Worm (Caenorhabditis elegans) whole organism, L3 larva: ENCODE results near the gene sbt-1.

Experiments
- ZK546.5 ChIP-seq: sonication (generic microtip); optimal IDR thresholded peaks from 2 replicates; lab custom pipeline; 2017; ENCODE audit warnings: missing biosample characterization, missing genetic modification characterization
- aly-2 ChIP-seq: fragments of 150-350 bp; optimal IDR thresholded peaks from 2 replicates; lab custom pipeline; 2014; ENCODE audit warnings: missing biosample characterization, missing genetic modification characterization
- ama-1 ChIP-seq: fragments of 150-350 bp; optimal IDR thresholded peaks from 2 replicates; lab custom pipeline; 2018
- ceh-16 ChIP-seq: sonication (generic microtip); optimal IDR thresholded peaks from 2 replicates; lab custom pipeline; 2017; ENCODE audit warnings: missing biosample characterization, missing genetic modification characterization
- ceh-28 ChIP-seq: fragments of 150-350 bp; optimal IDR thresholded peaks from 2 replicates; lab custom pipeline; 2014; ENCODE audit warnings: missing biosample characterization, missing genetic modification reagents, missing genetic modification characterization
- ceh-82 ChIP-seq: fragments of 150-350 bp; optimal IDR thresholded peaks from 2 replicates; lab custom pipeline; 2014; ENCODE audit warnings: missing biosample characterization, missing genetic modification characterization
- daf-12 ChIP-seq: fragments of 150-350 bp; optimal IDR thresholded peaks from 2 replicates; lab custom pipeline; 2014; ENCODE audit warnings: missing biosample characterization, missing genetic modification reagents, missing genetic modification characterization
- egl-27 ChIP-seq: sonication (generic microtip); optimal IDR thresholded peaks from 4 replicates; lab custom pipeline; 2017; ENCODE audit warnings: missing biosample characterization, missing genetic modification reagents, missing genetic modification characterization
- egl-5 ChIP-seq: fragments of 150-350 bp; optimal IDR thresholded peaks from 2 replicates; lab custom pipeline; 2017; ENCODE audit warnings: missing biosample characterization, missing genetic modification reagents, missing genetic modification characterization, inconsistent platforms
- elt-2 ChIP-seq: sonication (generic microtip); optimal IDR thresholded peaks from 2 replicates; lab custom pipeline; 2016; ENCODE audit warnings: missing genetic modification reagents, mild to moderate bottlenecking, missing genetic modification characterization, missing compliant biosample characterization
- elt-3 ChIP-seq, 3 experiments: fragments of 150-350 bp in 1 of 3; sonication (generic microtip) in 2 of 3; optimal IDR thresholded peaks; 2 replicates in 2 of 3; 4 replicates in 1 of 3; lab custom pipeline; 2014 to 2017; ENCODE audit warnings: missing biosample characterization in 3 of 3, missing genetic modification characterization in 3 of 3
- eor-1 ChIP-seq, 2 experiments: fragments of 150-350 bp; optimal IDR thresholded peaks; 2 replicates each; lab custom pipeline; 2014 to 2018; ENCODE audit warnings: missing biosample characterization in 2 of 2, missing genetic modification characterization in 2 of 2
- fkh-10 ChIP-seq: sonication (generic microtip); optimal IDR thresholded peaks from 2 replicates; lab custom pipeline; 2017; ENCODE audit warnings: missing biosample characterization, missing genetic modification reagents, missing genetic modification characterization
- fkh-2 ChIP-seq: fragments of 150-350 bp; optimal IDR thresholded peaks from 2 replicates; lab custom pipeline; 2014; ENCODE audit warnings: missing biosample characterization, missing genetic modification reagents, missing genetic modification characterization
- fos-1 ChIP-seq: fragments of 150-350 bp; optimal IDR thresholded peaks from 2 replicates; lab custom pipeline; 2014; ENCODE audit warnings: missing biosample characterization, missing genetic modification characterization
- hmg-11 ChIP-seq: sonication (generic microtip); optimal IDR thresholded peaks from 2 replicates; lab custom pipeline; 2016; ENCODE audit warnings: missing genetic modification characterization, missing compliant biosample characterization
- jun-1 ChIP-seq: fragments of 150-350 bp; optimal IDR thresholded peaks from 2 replicates; lab custom pipeline; 2014; ENCODE audit warnings: missing biosample characterization, missing genetic modification reagents, missing genetic modification characterization
- lin-39 ChIP-seq: fragments of 150-350 bp; optimal IDR thresholded peaks from 2 replicates; lab custom pipeline; 2018; ENCODE audit warnings: missing biosample characterization, missing genetic modification reagents, missing genetic modification characterization
- lsy-12 ChIP-seq: sonication (generic microtip); optimal IDR thresholded peaks from 2 replicates; lab custom pipeline; 2016; ENCODE audit warnings: mild to moderate bottlenecking, missing genetic modification characterization, missing compliant biosample characterization
- mml-1 ChIP-seq: fragments of 150-350 bp; sonication (generic microtip); optimal IDR thresholded peaks from 3 replicates; lab custom pipeline; 2014; ENCODE audit warnings: missing biosample characterization, missing genetic modification characterization
- nfya-1 ChIP-seq: sonication (generic microtip); optimal IDR thresholded peaks from 2 replicates; lab custom pipeline; 2017; ENCODE audit warnings: missing genetic modification characterization, mild to moderate bottlenecking, missing compliant biosample characterization, antibody characterized with exemption, moderate library complexity; ENCODE audit not compliant: insufficient read depth
- nhr-23 ChIP-seq: fragments of 150-350 bp; optimal IDR thresholded peaks from 2 replicates; lab custom pipeline; 2014; ENCODE audit warnings: missing biosample characterization, missing genetic modification reagents, missing genetic modification characterization
- nhr-237 ChIP-seq: fragments of 150-350 bp; optimal IDR thresholded peaks from 2 replicates; lab custom pipeline; 2014; ENCODE audit warnings: missing biosample characterization, missing genetic modification characterization
- nhr-25 ChIP-seq: sonication (generic microtip); optimal IDR thresholded peaks from 2 replicates; lab custom pipeline; 2017; ENCODE audit warnings: missing biosample characterization, missing genetic modification characterization
- nhr-28 ChIP-seq: fragments of 150-350 bp; optimal IDR thresholded peaks from 2 replicates; lab custom pipeline; 2014; ENCODE audit warnings: missing biosample characterization, missing genetic modification characterization
- nhr-43 ChIP-seq: sonication (generic microtip); optimal IDR thresholded peaks from 2 replicates; lab custom pipeline; 2016; ENCODE audit warnings: mild to moderate bottlenecking, missing genetic modification characterization, missing compliant biosample characterization; ENCODE audit not compliant: poor library complexity, severe bottlenecking
- nhr-67 ChIP-seq: fragments of 150-350 bp; optimal IDR thresholded peaks from 2 replicates; lab custom pipeline; 2014; ENCODE audit warnings: missing biosample characterization, missing genetic modification characterization
- nhr-76 ChIP-seq: fragments of 150-350 bp; sonication (generic microtip); optimal IDR thresholded peaks from 5 replicates; lab custom pipeline; 2014; ENCODE audit warnings: missing biosample characterization, missing genetic modification characterization
- nhr-77 ChIP-seq: fragments of 150-350 bp; optimal IDR thresholded peaks from 2 replicates; lab custom pipeline; 2014; ENCODE audit warnings: missing biosample characterization, missing genetic modification characterization
- pha-4 ChIP-seq: fragments of 150-350 bp; optimal IDR thresholded peaks from 2 replicates; lab custom pipeline; 2014; ENCODE audit warnings: missing biosample characterization, missing genetic modification reagents, missing genetic modification characterization
- pqm-1 ChIP-seq: fragments of 150-350 bp; optimal IDR thresholded peaks from 2 replicates; lab custom pipeline; 2017; ENCODE audit warnings: missing biosample characterization, missing genetic modification characterization, inconsistent platforms
- sea-2 ChIP-seq: fragments of 150-350 bp; sonication (generic microtip); optimal IDR thresholded peaks from 4 replicates; lab custom pipeline; 2014; ENCODE audit warnings: missing biosample characterization, missing genetic modification reagents, missing genetic modification characterization
- skn-1 ChIP-seq: fragments of 150-350 bp; optimal IDR thresholded peaks from 2 replicates; lab custom pipeline; 2014; ENCODE audit warnings: missing biosample characterization, missing genetic modification characterization
- snpc-4 ChIP-seq: fragments of 150-350 bp; optimal IDR thresholded peaks from 2 replicates; lab custom pipeline; 2014; ENCODE audit warnings: missing biosample characterization, missing genetic modification characterization
- unc-62 ChIP-seq: fragments of 150-350 bp; sonication (generic microtip); optimal IDR thresholded peaks from 4 replicates; lab custom pipeline; 2014; ENCODE audit warnings: missing biosample characterization, missing genetic modification reagents, missing genetic modification characterization
- zag-1 ChIP-seq: fragments of 150-350 bp; optimal IDR thresholded peaks from 2 replicates; lab custom pipeline; 2014; ENCODE audit warnings: missing biosample characterization, missing genetic modification characterization
- ztf-11 ChIP-seq: fragments of 150-350 bp; optimal IDR thresholded peaks from 2 replicates; lab custom pipeline; 2014; ENCODE audit warnings: missing biosample characterization, missing genetic modification characterization
- ztf-4 ChIP-seq: fragments of 150-350 bp; optimal IDR thresholded peaks from 2 replicates; lab custom pipeline; 2014; ENCODE audit warnings: missing biosample characterization, missing genetic modification characterization

sbt-1 gene

DNA sequence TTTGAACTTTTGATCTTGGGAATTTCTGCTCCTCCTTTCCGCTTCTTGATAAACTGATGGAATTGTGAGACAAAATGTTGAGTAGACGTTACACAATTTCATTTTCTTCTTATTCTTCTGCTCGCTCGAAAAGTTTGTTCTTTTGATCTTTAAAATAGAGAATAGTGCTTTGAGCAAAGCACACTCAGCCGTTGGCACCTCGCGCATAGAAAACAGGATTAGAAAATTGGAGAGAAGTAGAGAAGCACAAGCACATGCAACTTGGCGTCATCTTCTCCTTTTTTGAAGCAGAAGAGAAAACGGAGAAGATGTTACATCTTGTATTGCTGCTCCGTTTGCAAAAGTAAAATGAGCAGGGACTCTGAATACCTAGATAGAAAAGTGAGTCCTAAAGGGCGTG lies 46.5 kb downstream of the sbt-1 start (continued):
- TF ChIP-seq elt-3 (tag; optimal IDR thresholded peaks at IDR 0.05; lab: Kevin White, UChicago), result no peak
- no peak for TF ChIP-seq nhr-25
- no peak for TF ChIP-seq ztf-4
- TF ChIP-seq egl-5, result no peak
- no peak for TF ChIP-seq unc-62 (GFP tag; lab: Kevin White, UChicago)
- no peak for TF ChIP-seq zag-1
- TF ChIP-seq lsy-12 (tag; lab: Kevin White, UChicago), result peak; percentile 48
- no peak for TF ChIP-seq nhr-237 (tag; lab: Kevin White, UChicago)
- TF ChIP-seq hmg-11, result peak; percentile 38
- no peak for TF ChIP-seq mml-1
- TF ChIP-seq nhr-67 (tag; lab: Kevin White, UChicago), result no peak
- TF ChIP-seq ZK546.5 (tag; lab: Kevin White, UChicago), result no peak
- no peak for TF ChIP-seq jun-1
- TF ChIP-seq elt-2, result no peak
- no peak for TF ChIP-seq fkh-2 (tag; lab: Kevin White, UChicago)
- TF ChIP-seq ceh-16 (tag; lab: Kevin White, UChicago), result no peak

DNA sequence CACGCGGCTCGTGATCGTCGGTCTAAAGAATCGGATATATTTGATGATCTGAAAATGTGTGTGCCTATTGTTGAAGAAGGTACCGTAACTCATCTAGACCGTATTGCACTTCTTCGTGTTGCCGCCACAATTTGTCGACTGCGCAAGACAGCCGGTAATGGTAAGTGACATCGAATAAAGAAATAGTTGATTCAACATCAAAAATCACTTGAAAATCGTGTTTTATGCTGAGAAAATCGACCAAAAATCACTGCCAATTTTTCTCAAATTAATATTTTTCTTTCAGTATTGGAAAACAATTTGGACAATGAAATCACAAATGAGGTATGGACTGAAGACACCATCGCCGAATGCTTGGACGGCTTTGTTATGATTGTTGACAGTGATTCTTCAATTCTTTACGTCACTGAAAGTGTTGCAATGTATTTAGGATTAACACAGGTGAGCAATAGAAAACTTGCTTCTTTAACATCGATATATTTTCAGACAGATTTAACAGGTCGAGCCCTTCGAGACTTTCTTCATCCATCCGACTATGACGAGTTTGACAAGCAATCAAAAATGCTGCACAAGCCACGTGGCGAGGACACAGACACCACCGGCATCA lies 47.2 kb downstream of the sbt-1 start:
- TF ChIP-seq hmg-11 (no peak), ama-1 (lab: Kevin White, UChicago) (peak; percentile 27), sea-2 (no peak), nhr-23 (tag; lab: Kevin White, UChicago) (no peak), ceh-16 (tag; lab: Kevin White, UChicago) (no peak), nhr-67 (tag; lab: Kevin White, UChicago) (no peak)
- TF ChIP-seq, all 47 proteins: peak for 1

- TF ChIP-seq ama-1 (lab: Kevin White, UChicago), result peak; percentile 65
- peak; percentile 65 for TF ChIP-seq nfya-1 (tag; lab: Kevin White, UChicago)
- TF ChIP-seq fkh-10 (GFP tag; lab: Kevin White, UChicago), result no peak
Observed at ce11 chrV:20780400-20780799, 48.3 kb downstream of the sbt-1 start, which contains the start of gene hif-1. hif-1 (plus strand) TSS chrV:20780407.

DNA sequence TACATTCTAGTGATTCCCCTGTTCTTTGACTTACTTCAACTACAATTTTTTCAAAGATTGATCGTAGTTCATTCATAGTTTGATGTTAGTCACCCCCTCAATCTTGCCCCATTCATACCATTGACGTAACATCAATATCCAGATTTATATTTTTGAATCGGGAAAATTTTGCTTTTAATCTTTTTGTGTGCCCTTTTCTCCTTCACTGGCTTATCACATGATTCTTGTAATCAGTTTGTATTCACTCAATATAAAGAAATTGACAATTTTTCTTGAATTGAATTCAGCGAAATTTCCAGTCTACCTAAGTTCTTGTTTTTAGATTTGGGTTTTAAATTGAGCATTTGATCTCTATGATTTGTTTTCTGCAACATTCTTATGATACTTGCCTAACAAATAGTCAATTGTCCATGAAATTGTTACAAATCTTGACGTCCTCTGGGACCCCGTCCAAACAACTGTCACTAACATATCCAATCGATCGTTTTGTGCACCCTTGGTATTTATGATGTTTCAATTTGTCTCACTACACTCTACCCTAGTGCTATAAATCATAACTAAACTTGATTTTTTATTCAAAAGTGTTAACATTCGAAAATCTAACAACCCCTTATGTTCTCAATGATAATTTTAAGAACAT lies 48.9 kb downstream of the sbt-1 start:
- TF ChIP-seq nhr-43, result peak; percentile 19
- TF ChIP-seq fkh-10 (GFP tag; lab: Kevin White, UChicago), result no peak

- TF ChIP-seq egl-5 (no peak), ama-1 (lab: Kevin White, UChicago) (peak; percentile 65), nhr-77 (tag; lab: Kevin White, UChicago) (no peak), nhr-23 (tag; lab: Kevin White, UChicago) (peak; percentile 47), elt-2 (peak; percentile 41), pqm-1 (peak; percentile 45), ceh-28 (tag; lab: Kevin White, UChicago) (peak; percentile 18), nhr-237 (tag; lab: Kevin White, UChicago) (no peak), elt-3 (tag; optimal IDR thresholded peaks at IDR 0.05; lab: Kevin White, UChicago) (peak in 1 of 3 experiments; percentile 30)
Observed at ce11 chrV:20778886-20779285, 49.8 kb downstream of the sbt-1 start.

DNA sequence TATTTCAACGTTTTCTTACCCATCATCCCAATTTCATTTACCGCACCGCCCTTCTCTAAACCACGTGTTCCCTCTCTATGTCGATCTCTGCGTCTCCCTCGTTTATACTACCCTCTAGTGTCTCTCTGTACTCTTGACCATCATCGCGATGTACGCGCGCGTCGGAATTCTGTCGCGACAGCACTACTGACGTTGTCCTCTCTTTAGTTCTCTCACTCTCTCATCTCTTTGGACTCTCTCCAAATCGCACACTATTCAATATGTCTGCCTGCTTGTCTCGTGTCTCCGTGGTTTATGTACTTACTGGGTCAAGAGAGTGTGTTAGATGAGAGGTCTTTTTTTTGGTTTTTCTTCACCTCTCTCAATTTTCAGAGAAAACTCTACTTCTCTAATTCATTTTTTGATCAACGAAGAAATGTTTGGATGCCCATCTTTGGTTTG lies 50.4 kb downstream of the sbt-1 start:
- TF ChIP-seq nhr-76 (peak; percentile 46), ceh-82 (tag; lab: Kevin White, UChicago) (peak; percentile 81), nhr-67 (tag; lab: Kevin White, UChicago) (no peak), lsy-12 (tag; lab: Kevin White, UChicago) (peak; percentile 96), fkh-10 (GFP tag; lab: Kevin White, UChicago) (peak; percentile 81), zag-1 (peak; percentile 36), unc-62 (GFP tag; lab: Kevin White, UChicago) (peak; percentile 93), skn-1 (tag; lab: Kevin White, UChicago) (peak; percentile 91), pha-4 (tag; lab: Kevin White, UChicago) (no peak), sea-2 (no peak), nhr-28 (no peak), lin-39 (tag; lab: Kevin White, UChicago) (peak; percentile 99), daf-12 (tag; lab: Kevin White, UChicago) (peak; percentile 3), aly-2 (tag; lab: Kevin White, UChicago) (no peak), ZK546.5 (tag; lab: Kevin White, UChicago) (no peak), elt-3 (tag; optimal IDR thresholded peaks at IDR 0.05; lab: Kevin White, UChicago) (peak in 1 of 3 experiments; percentile 33), nhr-43 (peak; percentile 84), egl-27 (tag; lab: Kevin White, UChicago) (peak; percentile 76), nhr-237 (tag; lab: Kevin White, UChicago) (no peak), ceh-16 (tag; lab: Kevin White, UChicago) (no peak), snpc-4 (tag; lab: Kevin White, UChicago) (peak; percentile 76), ztf-11 (tag; lab: Kevin White, UChicago) (no peak), ceh-28 (tag; lab: Kevin White, UChicago) (peak; percentile 91), ztf-4 (peak; percentile 86), eor-1 (tag; optimal IDR thresholded peaks at IDR 0.05; lab: Kevin White, UChicago) (peak in 1 of 2 experiments; percentile 50), fos-1 (tag; lab: Kevin White, UChicago) (peak; percentile 54), nhr-25 (peak; percentile 96)
